Fruit fly (Drosophila melanogaster) whole organism, embryonic: Measurements from ENCODE around the gene CG6689.

Experiments
- Adf1 ChIP-seq: fragments of 200-800 bp; sonication (Bioruptor generic); IDR thresholded peaks from 2 replicates; pipeline ENCODE4 v1.3.6; 2022; ENCODE audit warnings: missing biosample characterization, missing genetic modification characterization
- Atf3 ChIP-seq: fragments of 200-800 bp; sonication (Bioruptor generic); optimal IDR thresholded peaks from 3 replicates; lab custom pipeline; 2016; ENCODE audit warnings: missing biosample characterization, missing genetic modification characterization
- BEAF-32 ChIP-seq: fragments of 200-800 bp; sonication (Bioruptor generic); optimal IDR thresholded peaks from 3 replicates; lab custom pipeline; 2017; ENCODE audit warnings: missing biosample characterization, missing genetic modification characterization, mild to moderate bottlenecking, moderate library complexity, missing genetic modification reagents
- CG12659 ChIP-seq: fragments of 200-800 bp; sonication (Bioruptor generic); optimal IDR thresholded peaks from 3 replicates; lab custom pipeline; 2017; ENCODE audit warnings: mild to moderate bottlenecking, missing biosample characterization, missing genetic modification reagents, missing genetic modification characterization
- CG12769 ChIP-seq: fragments of 200-800 bp; sonication (Bioruptor generic); optimal IDR thresholded peaks from 2 replicates; lab custom pipeline; 2019; ENCODE audit warnings: missing biosample characterization, mild to moderate bottlenecking, missing genetic modification characterization, moderate library complexity
- CG13296 ChIP-seq: fragments of 200-800 bp; sonication (Bioruptor generic); optimal IDR thresholded peaks from 3 replicates; lab custom pipeline; 2018; ENCODE audit warnings: missing biosample characterization, mild to moderate bottlenecking, missing genetic modification characterization
- CG13424 ChIP-seq: fragments of 200-800 bp; sonication (Bioruptor generic); optimal IDR thresholded peaks from 2 replicates; lab custom pipeline; 2019; ENCODE audit warnings: missing biosample characterization, mild to moderate bottlenecking, missing genetic modification characterization, moderate library complexity
- CG14710 ChIP-seq: fragments of 200-800 bp; sonication (Bioruptor generic); optimal IDR thresholded peaks from 3 replicates; lab custom pipeline; 2019; ENCODE audit warnings: missing biosample characterization, mild to moderate bottlenecking, missing genetic modification characterization, moderate library complexity
- CG17912 ChIP-seq: fragments of 200-800 bp; sonication (Bioruptor generic); optimal IDR thresholded peaks from 2 replicates; lab custom pipeline; 2018; ENCODE audit warnings: missing biosample characterization, mild to moderate bottlenecking, missing genetic modification characterization
- CG31365 ChIP-seq: fragments of 200-800 bp; sonication (Bioruptor generic); optimal IDR thresholded peaks from 2 replicates; lab custom pipeline; 2018; ENCODE audit warnings: missing biosample characterization, mild to moderate bottlenecking, missing genetic modification characterization
- CG33213 ChIP-seq: fragments of 200-800 bp; sonication (Bioruptor generic); optimal IDR thresholded peaks from 3 replicates; lab custom pipeline; 2016; ENCODE audit warnings: missing biosample characterization, missing genetic modification characterization
- CG34422 ChIP-seq: fragments of 200-800 bp; sonication (Bioruptor generic); IDR thresholded peaks from 3 replicates; pipeline ENCODE4 v1.3.6; 2022; ENCODE audit warnings: missing biosample characterization, missing genetic modification characterization
- CG7987 ChIP-seq: fragments of 200-800 bp; sonication (Bioruptor generic); optimal IDR thresholded peaks from 2 replicates; lab custom pipeline; 2018; ENCODE audit warnings: missing biosample characterization, mild to moderate bottlenecking, missing genetic modification characterization, moderate library complexity
- CG8388 ChIP-seq: fragments of 200-800 bp; sonication (Bioruptor generic); optimal IDR thresholded peaks from 2 replicates; lab custom pipeline; 2019; ENCODE audit warnings: missing biosample characterization, mild to moderate bottlenecking, missing genetic modification characterization, moderate library complexity
- CG8765 ChIP-seq: fragments of 200-800 bp; sonication (Bioruptor generic); IDR thresholded peaks from 2 replicates; pipeline ENCODE4 v1.3.6; 2022; ENCODE audit warnings: missing biosample characterization, missing genetic modification characterization
- CHES-1-like ChIP-seq: fragments of 200-800 bp; sonication (Bioruptor generic); optimal IDR thresholded peaks from 2 replicates; lab custom pipeline; 2016; ENCODE audit warnings: missing biosample characterization, missing genetic modification characterization
- CTCF ChIP-seq: fragments of 200-800 bp; sonication (Bioruptor generic); optimal IDR thresholded peaks from 2 replicates; lab custom pipeline; 2017; ENCODE audit warnings: missing biosample characterization, mild to moderate bottlenecking, missing genetic modification characterization, moderate library complexity
- CoRest ChIP-seq: fragments of 200-800 bp; sonication (Bioruptor generic); optimal IDR thresholded peaks from 3 replicates; lab custom pipeline; 2018; ENCODE audit warnings: missing biosample characterization, mild to moderate bottlenecking, missing genetic modification characterization, moderate library complexity
- Dbx ChIP-seq: fragments of 200-800 bp; sonication (Bioruptor generic); IDR thresholded peaks from 3 replicates; pipeline ENCODE4 v1.3.6; 2022; ENCODE audit warnings: missing biosample characterization, missing genetic modification characterization
- Dip3 ChIP-seq: fragments of 200-800 bp; sonication (Bioruptor generic); optimal IDR thresholded peaks from 3 replicates; lab custom pipeline; 2016; ENCODE audit warnings: missing biosample characterization, missing genetic modification characterization
- Ets97D ChIP-seq: fragments of 200-800 bp; sonication (Bioruptor generic); optimal IDR thresholded peaks from 3 replicates; lab custom pipeline; 2016; ENCODE audit warnings: missing biosample characterization, missing genetic modification characterization
- HmgZ ChIP-seq: fragments of 200-800 bp; sonication (Bioruptor generic); optimal IDR thresholded peaks from 2 replicates; lab custom pipeline; 2018; ENCODE audit warnings: missing biosample characterization, mild to moderate bottlenecking, missing genetic modification characterization
- Hmr ChIP-seq: fragments of 200-800 bp; sonication (Bioruptor generic); optimal IDR thresholded peaks from 3 replicates; lab custom pipeline; 2017; ENCODE audit warnings: mild to moderate bottlenecking, missing biosample characterization, missing genetic modification reagents, missing genetic modification characterization
- MTF-1 ChIP-seq: fragments of 200-800 bp; sonication (Bioruptor generic); optimal IDR thresholded peaks from 2 replicates; lab custom pipeline; 2018; ENCODE audit warnings: missing biosample characterization, mild to moderate bottlenecking, missing genetic modification characterization, borderline replicate concordance
- Med ChIP-seq: fragments of 200-800 bp; sonication (Bioruptor generic); peaks from one replicate; lab custom pipeline; 2016; ENCODE audit warnings: missing biosample characterization, missing genetic modification characterization, mild to moderate bottlenecking, inconsistent platforms, moderate library complexity
- Myb ChIP-seq: fragments of 200-800 bp; sonication (Bioruptor generic); optimal IDR thresholded peaks from 2 replicates; lab custom pipeline; 2016; ENCODE audit warnings: missing biosample characterization, missing genetic modification characterization
- Pdp1 ChIP-seq, 2 experiments: fragments of 200-800 bp; sonication (Bioruptor generic); optimal IDR thresholded peaks; 3 replicates each; lab custom pipeline; 2016; ENCODE audit warnings: missing biosample characterization in 2 of 2, missing genetic modification characterization in 2 of 2, mild to moderate bottlenecking in 1 of 2, moderate library complexity in 1 of 2
- Rfx ChIP-seq: fragments of 200-800 bp; sonication (Bioruptor generic); IDR thresholded peaks from 2 replicates; pipeline ENCODE4 v1.3.6; 2022; ENCODE audit warnings: missing biosample characterization, missing genetic modification characterization
- Scr ChIP-seq: fragments of 200-800 bp; sonication (Bioruptor generic); IDR thresholded peaks from 2 replicates; pipeline ENCODE4 v1.3.6; 2022; ENCODE audit warnings: missing biosample characterization, missing genetic modification characterization; ENCODE audit not compliant: partially characterized antibody
- Sry-δ ChIP-seq: fragments of 200-800 bp; sonication (Bioruptor generic); optimal IDR thresholded peaks from 2 replicates; lab custom pipeline; 2016; ENCODE audit warnings: missing biosample characterization, missing genetic modification characterization
- Vsx1 ChIP-seq: fragments of 200-800 bp; sonication (Bioruptor generic); optimal IDR thresholded peaks from 2 replicates; lab custom pipeline; 2017; ENCODE audit warnings: missing biosample characterization, mild to moderate bottlenecking, missing genetic modification characterization, missing genetic modification reagents
- YL-1 ChIP-seq: fragments of 200-800 bp; sonication (Bioruptor generic); optimal IDR thresholded peaks from 3 replicates; lab custom pipeline; 2017; ENCODE audit warnings: missing biosample characterization, mild to moderate bottlenecking, missing genetic modification characterization
- ci ChIP-seq: fragments of 200-800 bp; sonication (Bioruptor generic); IDR thresholded peaks from 3 replicates; pipeline ENCODE4 v1.3.6; 2022; ENCODE audit warnings: missing biosample characterization, missing genetic modification characterization
- dm ChIP-seq: fragments of 200-800 bp; sonication (Bioruptor generic); optimal IDR thresholded peaks from 3 replicates; lab custom pipeline; 2016; ENCODE audit warnings: missing biosample characterization, missing genetic modification characterization
- ems ChIP-seq: fragments of 200-800 bp; sonication (Bioruptor generic); optimal IDR thresholded peaks from 3 replicates; lab custom pipeline; 2016; ENCODE audit warnings: missing biosample characterization, missing genetic modification characterization
- ftz-f1 ChIP-seq: fragments of 200-800 bp; sonication (Bioruptor generic); optimal IDR thresholded peaks from 2 replicates; lab custom pipeline; 2016; ENCODE audit warnings: missing biosample characterization, missing genetic modification characterization
- gem ChIP-seq: fragments of 200-800 bp; sonication (Bioruptor generic); optimal IDR thresholded peaks from 2 replicates; lab custom pipeline; 2019; ENCODE audit warnings: missing biosample characterization, mild to moderate bottlenecking, missing genetic modification characterization, moderate library complexity
- grau ChIP-seq: fragments of 200-800 bp; optimal IDR thresholded peaks from 3 replicates; lab custom pipeline; 2019; ENCODE audit warnings: missing biosample characterization, mild to moderate bottlenecking, missing genetic modification characterization, moderate library complexity
- gro ChIP-seq: fragments of 200-800 bp; sonication (Bioruptor generic); optimal IDR thresholded peaks from 2 replicates; lab custom pipeline; 2016; ENCODE audit warnings: missing biosample characterization, missing genetic modification characterization
- inv ChIP-seq: fragments of 200-800 bp; sonication (Bioruptor generic); IDR thresholded peaks from 2 replicates; pipeline ENCODE4 v1.3.6; 2022; ENCODE audit warnings: missing biosample characterization, missing genetic modification characterization; ENCODE audit not compliant: partially characterized antibody
- jumu ChIP-seq: fragments of 200-800 bp; sonication (Bioruptor generic); optimal IDR thresholded peaks from 3 replicates; lab custom pipeline; 2016; ENCODE audit warnings: missing biosample characterization, missing genetic modification characterization
- knrl ChIP-seq: fragments of 200-800 bp; sonication (Bioruptor generic); IDR thresholded peaks from 3 replicates; pipeline ENCODE4 v1.3.6; 2022; ENCODE audit warnings: missing biosample characterization, missing genetic modification characterization; ENCODE audit not compliant: partially characterized antibody
- lilli ChIP-seq: fragments of 200-800 bp; sonication (Bioruptor generic); optimal IDR thresholded peaks from 3 replicates; lab custom pipeline; 2016; ENCODE audit warnings: missing biosample characterization, missing genetic modification characterization
- nom ChIP-seq: fragments of 200-800 bp; sonication (Bioruptor generic); optimal IDR thresholded peaks from 2 replicates; lab custom pipeline; 2017; ENCODE audit warnings: missing biosample characterization, missing genetic modification characterization, mild to moderate bottlenecking, moderate library complexity, missing genetic modification reagents
- oc ChIP-seq: fragments of 200-800 bp; sonication (Bioruptor generic); optimal IDR thresholded peaks from 2 replicates; lab custom pipeline; 2018; ENCODE audit warnings: missing biosample characterization, mild to moderate bottlenecking, missing genetic modification characterization, moderate library complexity
- phol ChIP-seq: fragments of 200-800 bp; sonication (Bioruptor generic); optimal IDR thresholded peaks from 3 replicates; lab custom pipeline; 2018; ENCODE audit warnings: missing biosample characterization, mild to moderate bottlenecking, missing genetic modification characterization, moderate library complexity
- pzg ChIP-seq: fragments of 200-800 bp; sonication (Bioruptor generic); optimal IDR thresholded peaks from 3 replicates; lab custom pipeline; 2018; ENCODE audit warnings: missing biosample characterization, mild to moderate bottlenecking, missing genetic modification characterization, moderate library complexity
- repo ChIP-seq: fragments of 200-800 bp; sonication (Bioruptor generic); optimal IDR thresholded peaks from 2 replicates; lab custom pipeline; 2016; ENCODE audit warnings: missing biosample characterization, missing genetic modification characterization
- sug ChIP-seq: fragments of 200-800 bp; optimal IDR thresholded peaks from 2 replicates; lab custom pipeline; 2019; ENCODE audit warnings: missing biosample characterization, mild to moderate bottlenecking, missing genetic modification characterization, moderate library complexity
- ttk ChIP-seq: fragments of 200-800 bp; sonication (Bioruptor generic); IDR thresholded peaks from 2 replicates; pipeline ENCODE4 v2.1.2; 2022; ENCODE audit warnings: missing biosample characterization, missing genetic modification characterization

Gene CG6689

dm6 chr3R:11219883-11220282 is at the start of gene CG6689:
TSS of gene CG6689 (minus strand) at chr3R:11220064.
- TF ChIP-seq Rfx (GFP tag; lab: Robert Waterston, UW) (0 out of 2 replicates have a peak, but pooled peaks have one; percentile 24), CG14710 (tag; lab: Kevin White, UChicago) (peak; percentile 47), pzg (GFP tag; lab: Kevin White, UChicago) (peak; percentile 76), nom (GFP tag; lab: Kevin White, UChicago) (peak; percentile 3), gem (tag; lab: Kevin White, UChicago) (peak; percentile 16), CG7987 (GFP tag; lab: Kevin White, UChicago) (peak; percentile 31), jumu (peak; percentile 23), Myb (GFP tag; lab: Kevin White, UChicago) (peak; percentile 86), CG8765 (GFP tag; lab: Robert Waterston, UW) (no peak), Hmr (GFP tag; lab: Kevin White, UChicago) (peak; percentile 31), CHES-1-like (GFP tag; lab: Kevin White, UChicago) (peak; percentile 13), ems (GFP tag; lab: Kevin White, UChicago) (no peak), ftz-f1 (GFP tag; lab: Kevin White, UChicago) (peak; percentile 77), Dip3 (GFP tag; lab: Kevin White, UChicago) (no peak), YL-1 (GFP tag; lab: Kevin White, UChicago) (peak; percentile 59), oc (peak; percentile 63), CoRest (tag; lab: Kevin White, UChicago) (peak; percentile 21), Scr (GFP tag; lab: Robert Waterston, UW) (0 out of 2 replicates have a peak, but pooled peaks have one; percentile 20), repo (GFP tag; lab: Kevin White, UChicago) (no peak), CG13424 (tag; lab: Kevin White, UChicago) (peak; percentile 22), CG31365 (no peak), Vsx1 (no peak), Atf3 (GFP tag; lab: Kevin White, UChicago) (peak; percentile 10), MTF-1 (GFP tag; lab: Kevin White, UChicago) (peak; percentile 5), CTCF (GFP tag; lab: Kevin White, UChicago) (peak; percentile 12), Ets97D (GFP tag; lab: Kevin White, UChicago) (peak; percentile 37), ttk (GFP tag; lab: Robert Waterston, UW) (no peak), Med (GFP tag; lab: Kevin White, UChicago) (peak; percentile 88), BEAF-32 (GFP tag; lab: Kevin White, UChicago) (peak; percentile 31), knrl (GFP tag; lab: Robert Waterston, UW) (0 out of 3 replicates have a peak, but pooled peaks have one; percentile 7), gro (GFP tag; lab: Kevin White, UChicago) (peak; percentile 47), grau (tag; lab: Kevin White, UChicago) (peak; percentile 25), ci (GFP tag; lab: Robert Waterston, UW) (peak; percentile 66; the same call in 1 of the 3 replicates), inv (GFP tag; lab: Robert Waterston, UW) (0 out of 2 replicates have a peak, but pooled peaks have one; percentile 28), Pdp1 (GFP tag; optimal IDR thresholded peaks at IDR 0.05; lab: Kevin White, UChicago) (peak in 1 of 2 experiments; percentile 98), CG34422 (GFP tag; lab: Robert Waterston, UW) (peak; percentile 41; the same call in 1 of the 3 replicates), CG13296 (GFP tag; lab: Kevin White, UChicago) (peak; percentile 15), dm (GFP tag; lab: Kevin White, UChicago) (no peak), CG17912 (GFP tag; lab: Kevin White, UChicago) (no peak), sug (tag; lab: Kevin White, UChicago) (peak; percentile 25), lilli (GFP tag; lab: Kevin White, UChicago) (peak; percentile 43), Adf1 (GFP tag; lab: Robert Waterston, UW) (no peak), CG33213 (peak; percentile 9), CG12659 (GFP tag; lab: Kevin White, UChicago) (peak; percentile 55), phol (tag; lab: Kevin White, UChicago) (peak; percentile 28), Sry-δ (peak; percentile 31), Dbx (0 out of 3 replicates have a peak, but pooled peaks have one; percentile 18), HmgZ (tag; lab: Kevin White, UChicago) (peak; percentile 64), CG8388 (peak; percentile 24), CG12769 (tag; lab: Kevin White, UChicago) (peak; percentile 1)
